Fruit fly (Drosophila melanogaster): ENCODE measurements around the gene Hrb98DE.
A peak's percentile ranks its signal among the peaks of the same experiment; 100 is the strongest.

The Hrb98DE gene

DNA sequence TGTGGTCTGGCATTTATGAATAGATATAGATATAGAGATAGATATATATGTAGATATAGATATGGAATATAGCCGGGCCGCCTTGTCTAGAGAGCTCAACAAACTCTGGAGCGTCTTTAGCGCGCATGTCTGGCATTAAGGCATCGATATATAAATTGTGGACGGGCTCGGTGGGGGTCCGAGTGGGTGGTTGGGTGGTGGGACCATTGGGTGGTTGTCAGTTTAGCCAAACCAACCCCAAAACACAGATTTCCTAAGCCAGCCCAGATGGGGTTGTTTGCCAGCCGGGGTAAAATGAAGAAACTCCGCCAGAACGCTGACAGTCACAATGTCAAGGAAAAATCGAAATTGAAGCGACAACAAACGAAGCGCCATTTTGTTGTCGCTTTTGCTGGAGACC is 20.1 kb upstream of the Hrb98DE start:
- TF ChIP-seq CG9705 (GFP tag; optimal IDR thresholded peaks at IDR 0.05) (no peak), lola (GFP tag; optimal IDR thresholded peaks at IDR 0.05) (no peak), dsf (GFP tag; optimal IDR thresholded peaks at IDR 0.05; ENCODE audit: borderline replicate concordance) (no peak), pan (optimal IDR thresholded peaks at IDR 0.05) (no peak), h (GFP tag; optimal IDR thresholded peaks at IDR 0.05) (no peak), woc (GFP tag; optimal IDR thresholded peaks at IDR 0.05) (no peak), foxo (GFP tag; optimal IDR thresholded peaks at IDR 0.05) (no peak), HLH106 (tag; optimal IDR thresholded peaks at IDR 0.05) (no peak), N (GFP tag; optimal IDR thresholded peaks at IDR 0.05) (no peak), Dfd (GFP tag; optimal IDR thresholded peaks at IDR 0.05) (no peak)

DNA sequence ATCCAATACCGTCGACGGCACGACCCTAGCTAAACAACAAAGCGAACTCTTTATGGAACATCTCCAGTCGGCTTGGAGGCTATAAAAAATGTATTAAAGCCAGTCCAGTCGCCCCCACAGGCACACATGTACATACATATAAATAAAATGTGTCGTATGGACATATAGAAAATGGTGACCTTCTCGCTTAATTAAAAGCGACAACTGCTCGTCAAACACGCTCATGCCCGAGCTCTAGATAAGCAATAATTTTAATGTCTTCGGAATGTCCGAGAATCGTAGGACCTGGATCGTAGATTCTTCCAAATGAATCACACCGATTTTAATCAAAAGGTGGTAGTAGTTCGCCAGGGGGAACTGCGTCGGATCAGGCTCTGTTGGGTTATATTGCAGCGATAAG is 19.6 kb upstream of the Hrb98DE start:
- TF ChIP-seq Myc (optimal IDR thresholded peaks at IDR 0.05) (no peak), h (GFP tag; optimal IDR thresholded peaks at IDR 0.05) (no peak), Sp1 (GFP tag; optimal IDR thresholded peaks at IDR 0.05) (no peak), woc (GFP tag; optimal IDR thresholded peaks at IDR 0.05) (no peak), foxo (GFP tag; optimal IDR thresholded peaks at IDR 0.05) (no peak), CG9705 (GFP tag; optimal IDR thresholded peaks at IDR 0.05) (no peak), pan (optimal IDR thresholded peaks at IDR 0.05) (no peak), jim (GFP tag; optimal IDR thresholded peaks at IDR 0.05) (no peak), Vsx2 (GFP tag; optimal IDR thresholded peaks at IDR 0.05; ENCODE audit: partially characterized antibody) (no peak), HLH106 (tag; optimal IDR thresholded peaks at IDR 0.05) (no peak), Hnf4 (GFP tag; optimal IDR thresholded peaks at IDR 0.05) (no peak)

DNA sequence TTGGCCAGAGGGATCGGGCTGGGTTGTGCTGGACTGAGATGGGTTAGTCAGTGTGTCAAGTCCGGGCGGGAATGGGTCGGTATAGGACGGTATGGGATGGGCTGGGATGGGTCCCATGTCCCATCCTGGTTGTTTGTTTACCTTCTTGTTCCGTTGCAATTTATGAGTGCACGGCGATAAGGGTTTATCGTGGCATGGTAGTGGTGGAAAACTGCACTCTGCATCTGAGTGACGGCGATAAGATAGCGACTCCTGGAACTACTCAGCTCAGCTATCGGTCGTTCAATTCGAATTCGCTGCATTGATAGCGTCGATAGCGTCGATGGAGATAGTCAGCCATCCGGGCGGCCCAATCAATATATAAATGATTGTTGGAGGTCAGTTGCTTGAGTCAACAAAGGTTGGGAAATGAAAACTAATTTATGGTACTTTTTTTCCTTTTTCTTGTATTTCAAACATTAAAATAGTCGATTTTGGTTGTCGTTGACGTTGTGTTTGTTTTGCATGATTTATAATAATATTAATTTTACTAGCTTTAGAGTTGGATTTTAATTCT is 19.0 kb upstream of the Hrb98DE start:
- TF ChIP-seq Hnf4 (GFP tag; optimal IDR thresholded peaks at IDR 0.05): no peak
- TF ChIP-seq fru (GFP tag; optimal IDR thresholded peaks at IDR 0.05): no peak
- no peak for TF ChIP-seq lola (GFP tag; optimal IDR thresholded peaks at IDR 0.05)
- TF ChIP-seq GATAd (GFP tag; optimal IDR thresholded peaks at IDR 0.05): no peak
- no peak for TF ChIP-seq rgr (GFP tag; optimal IDR thresholded peaks at IDR 0.05)
- TF ChIP-seq sage (GFP tag; optimal IDR thresholded peaks at IDR 0.05): no peak
- no peak for TF ChIP-seq Rel (GFP tag; optimal IDR thresholded peaks at IDR 0.05)
- TF ChIP-seq Rel (tag; optimal IDR thresholded peaks at IDR 0.05): no peak

DNA sequence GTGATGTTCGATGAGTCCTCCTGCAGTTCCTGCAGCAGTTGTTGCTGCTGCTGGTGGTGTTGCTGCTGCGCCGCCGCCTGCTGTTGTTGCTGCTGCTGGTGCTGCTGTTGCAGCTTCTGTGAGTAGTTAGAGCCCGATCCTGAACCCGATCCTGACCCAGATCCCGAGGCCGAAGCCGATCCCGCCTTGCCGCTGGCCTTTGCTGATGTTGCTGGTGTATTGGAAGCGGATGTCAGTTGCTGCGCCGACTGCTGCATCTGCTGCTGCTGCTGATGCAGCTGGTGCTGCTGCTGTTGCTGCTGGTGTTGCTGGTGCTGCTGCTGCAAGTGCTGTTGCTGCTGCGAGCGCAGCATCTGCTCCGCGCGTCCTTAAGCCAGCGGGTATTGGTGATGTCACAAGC is 17.0 kb upstream of the Hrb98DE start:
- TF ChIP-seq Dfd (GFP tag; optimal IDR thresholded peaks at IDR 0.05): peak; percentile 87
- no peak for TF ChIP-seq h (GFP tag; optimal IDR thresholded peaks at IDR 0.05)

DNA sequence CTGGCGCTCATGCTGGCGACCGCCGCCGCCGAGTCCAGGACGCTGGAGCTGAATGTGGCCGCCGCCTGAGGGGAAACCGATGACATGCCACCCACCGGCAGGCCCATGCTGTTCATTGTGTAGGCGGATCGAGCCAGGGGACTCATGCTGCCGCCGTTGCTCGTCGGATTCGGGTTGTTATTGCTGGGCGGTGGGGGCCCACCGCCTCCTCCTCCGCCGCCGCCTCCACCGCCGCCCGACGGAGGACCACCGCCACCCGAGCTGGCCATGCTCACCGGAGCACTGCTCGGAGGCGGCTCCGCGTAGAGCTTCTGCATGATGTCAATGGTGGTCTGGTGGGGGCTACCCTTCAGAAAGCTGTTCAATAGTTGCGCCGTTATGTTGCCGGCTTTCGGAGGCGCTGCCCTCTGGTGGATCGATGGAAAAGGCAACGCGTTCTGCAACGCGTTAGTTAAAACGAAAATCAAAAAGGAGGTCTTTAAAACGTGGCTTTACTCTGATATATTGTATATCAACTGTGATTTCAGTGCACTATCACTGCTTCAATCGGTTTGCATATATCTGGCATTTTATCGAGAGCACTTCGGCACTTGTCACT is 15.3 kb upstream of the Hrb98DE start:
- TF ChIP-seq rgr (GFP tag; optimal IDR thresholded peaks at IDR 0.05) (no peak), lola (GFP tag; optimal IDR thresholded peaks at IDR 0.05) (no peak), Mio (GFP tag; optimal IDR thresholded peaks at IDR 0.05) (no peak), usp (GFP tag; optimal IDR thresholded peaks at IDR 0.05) (no peak), Dfd (GFP tag; optimal IDR thresholded peaks at IDR 0.05) (peak; percentile 99)

DNA sequence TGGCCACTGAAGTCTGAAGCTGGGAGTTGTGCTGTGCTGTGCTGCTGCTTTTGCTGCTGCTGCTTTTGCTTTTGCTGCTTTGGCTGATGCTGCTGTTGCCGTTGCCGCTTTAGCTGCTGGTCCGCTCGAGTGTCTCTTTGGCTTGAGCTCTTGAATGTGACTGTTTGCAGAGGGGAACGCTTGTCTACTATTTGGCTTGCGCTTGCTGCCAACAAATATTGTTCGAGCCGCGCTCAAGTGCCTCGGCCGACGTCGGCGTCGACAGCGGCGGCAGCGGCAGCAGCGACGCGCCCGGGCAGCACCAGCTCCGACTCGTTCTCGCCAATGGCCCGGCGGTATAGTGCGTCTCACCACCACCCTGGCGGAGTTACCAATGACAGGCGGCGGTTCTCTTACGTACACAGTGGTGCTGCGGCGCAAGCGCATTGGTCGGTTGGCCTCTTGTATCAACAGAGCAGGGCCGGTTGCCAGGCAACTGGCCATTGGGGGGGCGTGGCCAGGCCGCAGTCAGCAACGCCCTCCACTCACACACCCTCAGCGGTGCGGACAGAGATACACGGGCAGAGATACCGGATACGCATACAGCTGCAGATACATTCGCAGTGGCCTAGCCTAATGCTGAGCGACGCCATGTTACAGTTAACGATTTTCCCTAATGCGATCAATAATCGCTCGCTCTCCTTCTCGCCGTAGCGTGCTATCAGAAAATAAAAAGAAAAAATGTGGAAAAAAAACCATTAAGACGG is 14.4 kb upstream of the Hrb98DE start, which contains the start of gene fkh:
fkh (minus strand) TSS at position 189 of the 746 bp plus-strand sequence.
- TF ChIP-seq tai (GFP tag; optimal IDR thresholded peaks at IDR 0.05) (peak; percentile 98), Mio (GFP tag; optimal IDR thresholded peaks at IDR 0.05) (peak; percentile 87), Sp1 (GFP tag; optimal IDR thresholded peaks at IDR 0.05) (peak; percentile 83), Vsx2 (GFP tag; optimal IDR thresholded peaks at IDR 0.05; ENCODE audit: partially characterized antibody) (peak; percentile 71), psq (GFP tag; optimal IDR thresholded peaks at IDR 0.05) (peak; percentile 92), HLH106 (tag; optimal IDR thresholded peaks at IDR 0.05) (peak; percentile 67), Abd-B (GFP tag; optimal IDR thresholded peaks at IDR 0.05) (no peak), lola (GFP tag; optimal IDR thresholded peaks at IDR 0.05) (no peak), fru (GFP tag; optimal IDR thresholded peaks at IDR 0.05) (peak; percentile 95), N (GFP tag; optimal IDR thresholded peaks at IDR 0.05) (no peak), sv (GFP tag; optimal IDR thresholded peaks at IDR 0.05) (peak; percentile 56), sage (GFP tag; optimal IDR thresholded peaks at IDR 0.05) (peak; percentile 55), brk (GFP tag; optimal IDR thresholded peaks at IDR 0.05) (peak; percentile 97), CG32264 (GFP tag; optimal IDR thresholded peaks at IDR 0.05) (peak; percentile 97), br (GFP tag; optimal IDR thresholded peaks at IDR 0.05) (peak; percentile 98), CG9705 (GFP tag; optimal IDR thresholded peaks at IDR 0.05) (peak; percentile 88), usp (GFP tag; optimal IDR thresholded peaks at IDR 0.05) (no peak), Jra (GFP tag; optimal IDR thresholded peaks at IDR 0.05) (peak; percentile 99), foxo (GFP tag; optimal IDR thresholded peaks at IDR 0.05) (peak; percentile 86 to 97), CrebA (GFP tag; optimal IDR thresholded peaks at IDR 0.05; ENCODE audit: borderline replicate concordance) (peak; percentile 36), GATAd (GFP tag; optimal IDR thresholded peaks at IDR 0.05) (peak; percentile 94), dmrt93B (GFP tag; optimal IDR thresholded peaks at IDR 0.05) (peak; percentile 91), dsf (GFP tag; optimal IDR thresholded peaks at IDR 0.05; ENCODE audit: borderline replicate concordance) (peak; percentile 95), Hnf4 (GFP tag; optimal IDR thresholded peaks at IDR 0.05) (peak; percentile 99), dl (GFP tag; optimal IDR thresholded peaks at IDR 0.05; ENCODE audit: insufficient read depth in 1 of 2, partially characterized antibody in 2 of 2) (peak in 1 of 2 experiments; percentile 53), jim (GFP tag; optimal IDR thresholded peaks at IDR 0.05) (peak; percentile 97), OdsH (GFP tag; optimal IDR thresholded peaks at IDR 0.05) (peak; percentile 98)

Measured in whole organism, wandering third instar larva.